Worm (Caenorhabditis elegans) whole organism, mixed stage, embryonic: Measurements from ENCODE around the gene F26F2.11.

Source experiments
- M03D4.4 ChIP-seq: sonication (generic microtip); optimal IDR thresholded peaks from 2 replicates; lab custom pipeline; 2017; ENCODE audit warnings: mild to moderate bottlenecking, missing genetic modification characterization, missing compliant biosample characterization
- bed-3 ChIP-seq: fragments of 200-800 bp; sonication (Bioruptor generic); optimal IDR thresholded peaks from 3 replicates; lab custom pipeline; 2018; ENCODE audit warnings: mild to moderate bottlenecking, missing genetic modification characterization, moderate library complexity, missing compliant biosample characterization
- ceh-43 ChIP-seq: fragments of 200-800 bp; sonication (Bioruptor generic); optimal IDR thresholded peaks from 2 replicates; lab custom pipeline; 2018; ENCODE audit warnings: mild to moderate bottlenecking, missing genetic modification characterization, moderate library complexity, missing compliant biosample characterization
- ceh-83 ChIP-seq: fragments of 200-800 bp; sonication (Bioruptor generic); optimal IDR thresholded peaks from 2 replicates; lab custom pipeline; 2018; ENCODE audit warnings: mild to moderate bottlenecking, missing genetic modification characterization, missing compliant biosample characterization
- ces-1 ChIP-seq: fragments of 150-350 bp; optimal IDR thresholded peaks from 2 replicates; lab custom pipeline; 2014; ENCODE audit warnings: missing biosample characterization, missing genetic modification reagents, missing genetic modification characterization
- cnd-1 ChIP-seq: fragments of 200-800 bp; sonication (Bioruptor generic); optimal IDR thresholded peaks from 2 replicates; lab custom pipeline; 2018; ENCODE audit warnings: mild to moderate bottlenecking, missing genetic modification characterization, missing compliant biosample characterization
- elt-1 ChIP-seq: sonication (generic microtip); optimal IDR thresholded peaks from 2 replicates; lab custom pipeline; 2017; ENCODE audit warnings: missing genetic modification characterization, mild to moderate bottlenecking, missing compliant biosample characterization, antibody characterized with exemption, moderate library complexity, borderline replicate concordance; ENCODE audit not compliant: insufficient read depth
- flh-1 ChIP-seq: fragments of 200-800 bp; sonication (Bioruptor generic); optimal IDR thresholded peaks from 2 replicates; lab custom pipeline; 2018; ENCODE audit warnings: mild to moderate bottlenecking, missing genetic modification characterization, moderate library complexity, missing compliant biosample characterization
- ham-2 ChIP-seq: fragments of 200-800 bp; sonication (Bioruptor generic); optimal IDR thresholded peaks from 2 replicates; lab custom pipeline; 2018; ENCODE audit warnings: mild to moderate bottlenecking, missing genetic modification characterization, missing compliant biosample characterization
- hlh-1 ChIP-seq: fragments of 150-350 bp; optimal IDR thresholded peaks from 2 replicates; lab custom pipeline; 2014; ENCODE audit warnings: missing biosample characterization, missing genetic modification reagents, missing genetic modification characterization
- lin-13 ChIP-seq: fragments of 150-350 bp; optimal IDR thresholded peaks from 2 replicates; lab custom pipeline; 2014; ENCODE audit warnings: missing biosample characterization, missing genetic modification characterization
- lin-32 ChIP-seq: fragments of 200-800 bp; sonication (Bioruptor generic); optimal IDR thresholded peaks from 2 replicates; lab custom pipeline; 2018; ENCODE audit warnings: mild to moderate bottlenecking, missing genetic modification characterization, missing compliant biosample characterization
- mab-5 ChIP-seq: fragments of 150-350 bp; optimal IDR thresholded peaks from 2 replicates; lab custom pipeline; 2014; ENCODE audit warnings: missing biosample characterization, missing genetic modification characterization
- mep-1 ChIP-seq: fragments of 150-350 bp; optimal IDR thresholded peaks from 2 replicates; lab custom pipeline; 2017; ENCODE audit warnings: missing biosample characterization, missing genetic modification reagents, missing genetic modification characterization, inconsistent platforms
- mls-2 ChIP-seq: sonication (generic microtip); optimal IDR thresholded peaks from 2 replicates; lab custom pipeline; 2016; ENCODE audit warnings: mild to moderate bottlenecking, missing genetic modification characterization, moderate library complexity, missing compliant biosample characterization
- nhr-12 ChIP-seq: fragments of 150-350 bp; optimal IDR thresholded peaks from 2 replicates; lab custom pipeline; 2014; ENCODE audit warnings: missing biosample characterization, missing genetic modification characterization
- nhr-2 ChIP-seq: fragments of 150-350 bp; optimal IDR thresholded peaks from 2 replicates; lab custom pipeline; 2014; ENCODE audit warnings: missing biosample characterization, missing genetic modification characterization
- nhr-28 ChIP-seq: fragments of 150-350 bp; optimal IDR thresholded peaks from 2 replicates; lab custom pipeline; 2014; ENCODE audit warnings: missing biosample characterization, missing genetic modification characterization
- pha-4 ChIP-seq: fragments of 150-350 bp; optimal IDR thresholded peaks from 2 replicates; lab custom pipeline; 2018; ENCODE audit warnings: missing biosample characterization, missing genetic modification reagents, missing genetic modification characterization
- snpc-4 ChIP-seq: fragments of 150-350 bp; optimal IDR thresholded peaks from 2 replicates; lab custom pipeline; 2014; ENCODE audit warnings: missing biosample characterization, missing genetic modification characterization
- sptf-1 ChIP-seq: sonication (generic microtip); optimal IDR thresholded peaks from 2 replicates; lab custom pipeline; 2017; ENCODE audit warnings: mild to moderate bottlenecking, missing genetic modification characterization, moderate library complexity, missing compliant biosample characterization
- tbx-8 ChIP-seq: fragments of 200-800 bp; sonication (Bioruptor generic); optimal IDR thresholded peaks from 2 replicates; lab custom pipeline; 2018; ENCODE audit warnings: mild to moderate bottlenecking, missing genetic modification characterization, moderate library complexity, missing compliant biosample characterization
- unc-39 ChIP-seq: fragments of 150-350 bp; optimal IDR thresholded peaks from 2 replicates; lab custom pipeline; 2014; ENCODE audit warnings: missing biosample characterization, missing genetic modification characterization
- zip-8 ChIP-seq: fragments of 150-350 bp; optimal IDR thresholded peaks from 2 replicates; lab custom pipeline; 2014; ENCODE audit warnings: missing biosample characterization, missing genetic modification characterization
- ztf-11 ChIP-seq: fragments of 150-350 bp; optimal IDR thresholded peaks from 2 replicates; lab custom pipeline; 2014; ENCODE audit warnings: missing biosample characterization, missing genetic modification characterization

F26F2.11 gene

ce11 chrV:20606617-20607016, 11.1 kb upstream of the F26F2.11 start, which contains the start of gene F46B3.23:
F46B3.23 (minus strand) TSS chrV:20606717.
- TF ChIP-seq cnd-1 (tag; lab: Kevin White, UChicago): no peak
- TF ChIP-seq ham-2 (GFP tag; lab: Kevin White, UChicago): no peak
- no peak for TF ChIP-seq pha-4
- TF ChIP-seq mab-5: no peak
- TF ChIP-seq elt-1 (tag; lab: Kevin White, UChicago): no peak
- no peak for TF ChIP-seq sptf-1

DNA sequence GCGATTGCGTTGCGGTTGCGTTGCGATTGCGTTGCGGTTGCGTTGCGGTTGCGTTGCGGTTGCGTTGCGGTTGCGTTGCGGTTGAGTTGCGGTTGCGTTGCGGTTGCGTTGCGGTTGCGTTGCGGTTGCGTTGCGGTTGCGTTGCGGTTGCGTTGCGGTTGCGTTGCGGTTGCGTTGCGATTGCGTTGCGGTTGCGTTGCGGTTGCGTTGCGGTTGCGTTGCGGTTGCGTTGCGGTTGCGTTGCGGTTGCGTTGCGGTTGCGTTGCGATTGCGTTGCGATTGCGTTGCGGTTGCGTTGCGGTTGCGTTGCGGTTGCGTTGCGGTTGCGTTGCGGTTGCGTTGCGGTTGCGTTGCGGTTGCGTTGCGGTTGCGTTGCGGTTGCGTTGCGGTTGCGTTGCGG, 10.3 kb upstream of the F26F2.11 start:
- peak; percentile 56 for TF ChIP-seq sptf-1

ce11 chrV:20604606-20605155, 9.1 kb upstream of the F26F2.11 start, which contains the start of gene ttr-57:
ttr-57 (plus strand) TSS chrV:20605105.
- no peak for TF ChIP-seq nhr-2 (tag; lab: Kevin White, UChicago)
- no peak for TF ChIP-seq ceh-83 (GFP tag; lab: Kevin White, UChicago)
- no peak for TF ChIP-seq bed-3 (GFP tag; lab: Kevin White, UChicago)
- no peak for TF ChIP-seq mep-1
- TF ChIP-seq ham-2 (GFP tag; lab: Kevin White, UChicago): no peak
- no peak for TF ChIP-seq sptf-1
- no peak for TF ChIP-seq mab-5
- TF ChIP-seq ceh-43 (GFP tag; lab: Kevin White, UChicago): no peak
- no peak for TF ChIP-seq lin-13 (tag; lab: Kevin White, UChicago)
- TF ChIP-seq flh-1 (GFP tag; lab: Kevin White, UChicago): no peak
- no peak for TF ChIP-seq cnd-1 (tag; lab: Kevin White, UChicago)
- TF ChIP-seq pha-4: no peak
- TF ChIP-seq, all 35 proteins: peak for 0

DNA sequence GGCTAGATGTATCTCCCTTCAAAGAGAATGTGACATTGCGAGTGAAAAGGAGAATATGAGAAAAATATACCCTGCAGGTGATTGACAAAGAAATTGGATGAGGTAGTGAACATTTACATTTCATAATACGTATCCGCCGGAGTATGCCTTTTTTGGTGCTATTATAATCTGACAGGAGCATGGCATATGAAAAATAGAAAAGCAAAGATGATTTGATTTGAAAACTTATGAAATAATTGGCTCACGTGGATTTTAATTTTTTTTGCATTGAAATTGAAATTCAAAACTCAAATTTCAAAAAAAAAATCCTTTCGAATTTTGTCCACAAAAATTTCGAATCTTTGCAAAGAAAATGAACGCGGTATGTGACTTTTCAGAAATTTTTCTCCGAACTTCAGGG, 7.5 kb upstream of the F26F2.11 start, which contains the start of gene ttr-11:
Gene ttr-11, plus strand, starts transcription at position 301 of the 400 bp plus-strand sequence.
- TF ChIP-seq M03D4.4 (tag; lab: Kevin White, UChicago) (no peak), flh-1 (GFP tag; lab: Kevin White, UChicago) (no peak), mab-5 (no peak), nhr-28 (no peak), ceh-83 (GFP tag; lab: Kevin White, UChicago) (no peak), tbx-8 (GFP tag; lab: Kevin White, UChicago) (no peak), mls-2 (tag; lab: Kevin White, UChicago) (no peak), ham-2 (GFP tag; lab: Kevin White, UChicago) (no peak), nhr-12 (tag; lab: Kevin White, UChicago) (no peak), hlh-1 (no peak), cnd-1 (tag; lab: Kevin White, UChicago) (no peak), bed-3 (GFP tag; lab: Kevin White, UChicago) (no peak)

DNA sequence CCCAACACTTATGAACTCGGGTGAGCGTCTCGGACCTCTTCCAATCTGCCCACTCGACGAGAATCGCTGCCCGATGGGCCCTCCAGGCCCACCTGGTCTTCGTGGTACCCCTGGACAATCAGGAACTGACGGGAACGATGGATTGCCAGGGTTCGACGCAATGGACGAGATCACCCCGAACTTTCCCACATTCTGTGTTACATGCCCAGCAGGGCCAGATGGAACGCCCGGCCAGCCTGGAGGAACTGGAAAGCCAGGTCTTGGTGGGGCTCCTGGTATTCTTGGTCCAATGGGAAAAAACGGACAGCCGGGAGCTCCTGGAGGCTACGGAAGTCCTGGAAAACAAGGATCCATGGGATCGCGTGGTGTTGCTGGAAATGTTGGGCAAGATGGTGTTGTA, 5.2 kb upstream of the F26F2.11 start:
- TF ChIP-seq bed-3 (GFP tag; lab: Kevin White, UChicago) (no peak), lin-13 (tag; lab: Kevin White, UChicago) (no peak), sptf-1 (no peak), M03D4.4 (tag; lab: Kevin White, UChicago) (no peak), snpc-4 (tag; lab: Kevin White, UChicago) (no peak), lin-32 (GFP tag; lab: Kevin White, UChicago) (no peak), zip-8 (tag; lab: Kevin White, UChicago) (no peak)

ce11 chrV:20599795-20600194, 4.2 kb upstream of the F26F2.11 start, which contains the start of gene col-163:
col-163 (plus strand) TSS chrV:20600095.
- TF ChIP-seq snpc-4 (tag; lab: Kevin White, UChicago): no peak

- no peak for TF ChIP-seq mep-1
- TF ChIP-seq ces-1: no peak
- TF ChIP-seq unc-39: no peak
- TF ChIP-seq hlh-1: no peak
- TF ChIP-seq nhr-2 (tag; lab: Kevin White, UChicago): no peak
- TF ChIP-seq M03D4.4 (tag; lab: Kevin White, UChicago): no peak
- no peak for TF ChIP-seq ztf-11 (tag; lab: Kevin White, UChicago)
Observed at ce11 chrV:20597076-20597475, 1.5 kb upstream of the F26F2.11 start, which contains the start of gene F46B3.1. F46B3.1 (minus strand) TSS chrV:20597176.
